Worm (Caenorhabditis elegans) whole organism, midembryonic: ENCODE results near the gene F56D6.23.

Experiments used
- T22C8.4 ChIP-seq: fragments of 200-800 bp; sonication (Bioruptor generic); IDR thresholded peaks from 2 replicates; pipeline ENCODE4 v1.3.6; 2022; ENCODE audit warnings: missing genetic modification characterization, missing compliant biosample characterization
- cog-1 ChIP-seq: sonication (generic microtip); optimal IDR thresholded peaks from 2 replicates; lab custom pipeline; 2016; ENCODE audit warnings: missing genetic modification characterization, missing compliant biosample characterization
- flt-1 ChIP-seq: fragments of 200-800 bp; sonication (Bioruptor generic); IDR thresholded peaks from 2 replicates; pipeline ENCODE4 v1.3.6; 2022; ENCODE audit warnings: missing genetic modification characterization, missing compliant biosample characterization
- klf-2 ChIP-seq: fragments of 200-800 bp; sonication (Bioruptor generic); conservative IDR thresholded peaks from 2 replicates; pipeline ENCODE4 v1.3.6; 2022; ENCODE audit warnings: missing genetic modification reagents, missing genetic modification characterization, missing compliant biosample characterization
- med-1 ChIP-seq: sonication (generic microtip); optimal IDR thresholded peaks from 2 replicates; lab custom pipeline; 2017; ENCODE audit warnings: missing genetic modification characterization, mild to moderate bottlenecking, missing compliant biosample characterization, antibody characterized with exemption, missing genetic modification reagents; ENCODE audit not compliant: insufficient read depth
- ref-1 ChIP-seq: fragments of 200-800 bp; sonication (Bioruptor generic); conservative IDR thresholded peaks from 2 replicates; pipeline ENCODE4 v1.3.6; 2022; ENCODE audit warnings: missing genetic modification reagents, missing genetic modification characterization, missing compliant biosample characterization
- tab-1 ChIP-seq: fragments of 200-800 bp; sonication (Bioruptor generic); IDR thresholded peaks from 2 replicates; pipeline ENCODE4 v1.3.6; 2022; ENCODE audit warnings: missing genetic modification characterization, missing compliant biosample characterization
- ztf-23 ChIP-seq: fragments of 200-800 bp; sonication (Bioruptor generic); IDR thresholded peaks from 2 replicates; pipeline ENCODE4 v1.3.6; 2022; ENCODE audit warnings: missing genetic modification reagents, missing genetic modification characterization, missing compliant biosample characterization
- ztf-29 ChIP-seq: fragments of 200-800 bp; sonication (Bioruptor generic); IDR thresholded peaks from 2 replicates; pipeline ENCODE4 v1.3.6; 2022; ENCODE audit warnings: missing genetic modification reagents, missing genetic modification characterization, missing compliant biosample characterization

DNA sequence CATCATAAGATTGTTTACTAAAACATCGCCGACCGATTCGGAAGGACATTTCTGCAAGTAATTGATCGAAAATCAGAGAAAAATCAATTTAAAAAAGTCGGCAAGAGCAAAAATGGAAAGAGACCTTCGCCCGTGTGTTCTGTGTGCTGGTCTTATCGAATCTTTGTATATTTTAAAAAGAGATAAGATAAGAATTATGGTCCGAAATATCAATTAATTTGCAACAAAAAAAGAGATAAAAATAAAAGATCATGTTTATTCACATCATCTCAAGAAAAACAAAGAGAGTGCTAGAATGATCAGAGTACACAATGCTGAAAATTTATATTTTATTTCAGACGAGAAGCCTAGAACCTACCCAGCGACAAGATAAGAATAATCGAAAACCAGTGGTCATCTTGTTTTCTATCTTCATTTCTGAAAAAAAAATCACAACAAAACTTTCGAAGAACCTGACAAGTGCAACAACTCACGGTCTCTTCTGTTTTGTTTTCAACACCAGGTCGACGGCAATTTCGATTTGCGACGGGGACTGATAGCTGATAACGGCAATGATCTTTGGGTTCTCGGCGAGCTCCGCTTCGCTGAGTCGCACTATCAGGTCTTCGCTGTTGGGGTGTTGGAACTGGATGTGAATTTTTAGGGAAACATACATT is 39.8 kb upstream of the F56D6.23 start, which contains the start of gene F37C4.6:
- TF ChIP-seq flt-1 (GFP tag; lab: Robert Waterston, UW) (no peak), ztf-23 (GFP tag; lab: Robert Waterston, UW) (no peak), klf-2 (GFP tag; lab: Robert Waterston, UW) (no peak), tab-1 (GFP tag; lab: Robert Waterston, UW) (no peak), cog-1 (tag; lab: Kevin White, UChicago) (no peak), T22C8.4 (no peak), ref-1 (GFP tag; lab: Robert Waterston, UW) (no peak), ztf-29 (no peak), med-1 (GFP tag; lab: Kevin White, UChicago) (no peak)
